Fruit fly (Drosophila melanogaster): Measurements from ENCODE around the gene CG13101.

The CG13101 gene

DNA sequence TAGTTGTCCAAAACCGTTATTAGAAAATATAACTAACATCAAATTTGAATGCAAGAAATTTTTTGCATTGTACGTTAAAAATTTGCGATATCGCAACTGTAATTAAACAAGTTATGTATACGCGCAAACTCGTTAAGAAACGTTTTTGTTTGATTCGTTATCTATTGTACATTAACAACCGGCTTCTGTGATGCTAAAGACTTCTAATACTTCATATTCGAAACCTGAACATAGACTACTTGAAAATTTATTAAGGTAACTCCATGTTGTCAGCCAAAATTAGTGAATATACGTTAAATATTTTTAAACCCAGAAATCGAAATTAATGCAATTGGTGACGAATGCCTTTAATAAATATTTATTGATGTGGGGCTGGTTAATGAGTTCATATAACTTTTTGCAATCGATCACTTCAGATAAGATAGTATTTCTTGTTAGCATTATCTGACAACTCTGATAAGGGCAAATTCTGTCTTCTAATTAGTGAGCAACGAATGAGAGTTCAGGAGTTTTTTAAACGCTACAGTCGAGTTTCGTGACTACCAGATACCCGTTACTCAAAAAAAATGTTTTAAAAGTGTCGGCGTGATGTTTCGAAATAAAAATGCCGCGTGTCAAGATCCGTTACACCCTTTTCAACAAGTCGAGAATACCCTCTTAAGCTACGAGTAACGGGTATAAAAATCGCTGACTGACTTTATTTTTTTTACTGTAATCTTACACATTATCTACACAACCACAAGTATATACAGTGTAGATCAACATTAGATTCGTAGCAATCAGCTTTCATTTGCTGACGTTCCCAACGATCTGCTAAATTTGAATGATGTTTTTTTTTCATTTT is 32.3 kb downstream of the CG13101 start (continued):
- TF ChIP-seq CG10147 (GFP tag; optimal IDR thresholded peaks at IDR 0.05) (no peak), CG4424 (GFP tag; optimal IDR thresholded peaks at IDR 0.05) (peak; percentile 49), sqz (GFP tag; optimal IDR thresholded peaks at IDR 0.05) (no peak), D (optimal IDR thresholded peaks at IDR 0.05) (no peak), D (GFP tag; optimal IDR thresholded peaks at IDR 0.05) (no peak), lov (optimal IDR thresholded peaks at IDR 0.05) (no peak), lov (GFP tag; IDR thresholded peaks at IDR 0.05) (no peak; the same call in 2 of the 3 replicates), PHDP (tag; optimal IDR thresholded peaks at IDR 0.05) (peak; percentile 48), croc (GFP tag; conservative IDR thresholded peaks at IDR 0.05) (no peak), gcm2 (GFP tag; optimal IDR thresholded peaks at IDR 0.05) (peak; percentile 11), fu2 (GFP tag; optimal IDR thresholded peaks at IDR 0.05) (peak; percentile 9), Xbp1 (GFP tag; optimal IDR thresholded peaks at IDR 0.05) (peak; percentile 28), Rx (GFP tag; IDR thresholded peaks at IDR 0.05) (0 out of 2 replicates have a peak, but pooled peaks have one; percentile 24), nau (GFP tag; optimal IDR thresholded peaks at IDR 0.05) (peak; percentile 11), CG17361 (GFP tag; IDR thresholded peaks at IDR 0.05) (peak; percentile 62; the same call in 2 of the 3 replicates), eyg (GFP tag; optimal IDR thresholded peaks at IDR 0.05) (no peak), B-H2 (GFP tag; optimal IDR thresholded peaks at IDR 0.05) (no peak), CG10431 (GFP tag; optimal IDR thresholded peaks at IDR 0.05) (no peak), sug (tag; optimal IDR thresholded peaks at IDR 0.05) (peak; percentile 54), cad (GFP tag; optimal IDR thresholded peaks at IDR 0.05) (no peak), unpg (GFP tag; optimal IDR thresholded peaks at IDR 0.05) (peak; percentile 42), ERR (GFP tag; optimal IDR thresholded peaks at IDR 0.05) (no peak), CG31441 (GFP tag; IDR thresholded peaks at IDR 0.05) (0 out of 2 replicates have a peak, but pooled peaks have one; percentile 37), hbn (GFP tag; IDR thresholded peaks at IDR 0.05; ENCODE audit: partially characterized antibody) (no peak), CG17328 (GFP tag; IDR thresholded peaks at IDR 0.05) (peak; percentile 49; the same call in 1 of the 2 replicates), tna (GFP tag; IDR thresholded peaks at IDR 0.05; ENCODE audit: partially characterized antibody) (0 out of 2 replicates have a peak, but pooled peaks have one; percentile 10), CG15601 (tag; optimal IDR thresholded peaks at IDR 0.05) (no peak), Lhr (GFP tag; optimal IDR thresholded peaks at IDR 0.05) (peak; percentile 44), Ssrp (tag; optimal IDR thresholded peaks at IDR 0.05) (peak; percentile 23), CG4328 (GFP tag; optimal IDR thresholded peaks at IDR 0.05) (peak; percentile 15), CG17829 (tag; optimal IDR thresholded peaks at IDR 0.05) (peak; percentile 14), CG2889 (GFP tag; IDR thresholded peaks at IDR 0.05) (no peak), CG7271 (tag; optimal IDR thresholded peaks at IDR 0.05) (no peak), zen (tag; optimal IDR thresholded peaks at IDR 0.05) (peak; percentile 37), Atf6 (GFP tag; IDR thresholded peaks at IDR 0.05) (peak; percentile 66), CG3163 (GFP tag; optimal IDR thresholded peaks at IDR 0.05) (peak; percentile 50), prd (optimal IDR thresholded peaks at IDR 0.05) (no peak), prd (GFP tag; IDR thresholded peaks at IDR 0.05) (peak; percentile 62; the same call in 2 of the 3 replicates), Abd-B (GFP tag; optimal IDR thresholded peaks at IDR 0.05) (no peak), shn (GFP tag; optimal IDR thresholded peaks at IDR 0.05) (peak; percentile 58), CG4404 (GFP tag; IDR thresholded peaks at IDR 0.05) (no peak), Blimp-1 (GFP tag; optimal IDR thresholded peaks at IDR 0.05) (peak; percentile 35), knrl (GFP tag; IDR thresholded peaks at IDR 0.05; ENCODE audit: partially characterized antibody) (no peak; the same call in 2 of the 3 replicates), jumu (GFP tag; optimal IDR thresholded peaks at IDR 0.05) (no peak), CG7786 (GFP tag; optimal IDR thresholded peaks at IDR 0.05) (peak; percentile 68), H2.0 (GFP tag; IDR thresholded peaks at IDR 0.05) (peak; percentile 57), bab2 (GFP tag; optimal IDR thresholded peaks at IDR 0.05) (peak; percentile 40), Fer1 (GFP tag; optimal IDR thresholded peaks at IDR 0.05) (peak; percentile 33), chif (GFP tag; optimal IDR thresholded peaks at IDR 0.05) (peak in 1 of 2 experiments; percentile 52)
